Worm (Caenorhabditis elegans) whole organism, late embryonic: ENCODE measurements around the gene C34F11.5.
"Not testable (repeated sequence)": the region's sequence is repeated elsewhere in the genome, so short reads cannot be mapped to it uniquely, and the experiment has no call there.

ENCODE experiments used
- C08G9.2 ChIP-seq: sonication (generic microtip); optimal IDR thresholded peaks from 2 replicates; lab custom pipeline; 2016; ENCODE audit warnings: mild to moderate bottlenecking, missing genetic modification characterization, moderate library complexity, missing compliant biosample characterization
- C38D4.7 ChIP-seq: fragments of 200-800 bp; sonication (Bioruptor generic); optimal IDR thresholded peaks from 2 replicates; lab custom pipeline; 2018; ENCODE audit warnings: mild to moderate bottlenecking, missing genetic modification characterization, moderate library complexity, missing compliant biosample characterization
- F13H6.1 ChIP-seq: sonication (generic microtip); optimal IDR thresholded peaks from 2 replicates; lab custom pipeline; 2016; ENCODE audit warnings: missing genetic modification characterization, missing compliant biosample characterization
- K09A11.1 ChIP-seq: sonication (generic microtip); optimal IDR thresholded peaks from 2 replicates; lab custom pipeline; 2017; ENCODE audit warnings: antibody characterized with exemption, mild to moderate bottlenecking, missing genetic modification characterization, missing compliant biosample characterization; ENCODE audit not compliant: insufficient read depth
- T23F11.4 ChIP-seq: fragments of 200-800 bp; sonication (Bioruptor generic); optimal IDR thresholded peaks from 2 replicates; lab custom pipeline; 2018; ENCODE audit warnings: mild to moderate bottlenecking, missing genetic modification characterization, missing compliant biosample characterization
- Y22D7AL.16 ChIP-seq: sonication (generic microtip); optimal IDR thresholded peaks from 2 replicates; lab custom pipeline; 2016; ENCODE audit warnings: missing genetic modification characterization, missing compliant biosample characterization
- ahr-1 ChIP-seq: sonication (generic microtip); optimal IDR thresholded peaks from 2 replicates; lab custom pipeline; 2016; ENCODE audit warnings: missing genetic modification characterization, missing compliant biosample characterization
- ama-1 ChIP-seq: fragments of 150-350 bp; optimal IDR thresholded peaks from 2 replicates; lab custom pipeline; 2014
- ceh-18 ChIP-seq: sonication (generic microtip); optimal IDR thresholded peaks from 2 replicates; lab custom pipeline; 2016; ENCODE audit warnings: missing genetic modification characterization, missing compliant biosample characterization
- ceh-2 ChIP-seq: sonication (generic microtip); optimal IDR thresholded peaks from 2 replicates; lab custom pipeline; 2016; ENCODE audit warnings: missing genotype, missing genetic modification characterization, missing compliant biosample characterization
- ceh-30 ChIP-seq: fragments of 150-350 bp; optimal IDR thresholded peaks from 2 replicates; lab custom pipeline; 2014; ENCODE audit warnings: missing biosample characterization, missing genetic modification characterization
- ceh-31 ChIP-seq: sonication (generic microtip); optimal IDR thresholded peaks from 2 replicates; lab custom pipeline; 2016; ENCODE audit warnings: missing genetic modification characterization, missing compliant biosample characterization
- ceh-34 ChIP-seq: sonication (generic microtip); optimal IDR thresholded peaks from 2 replicates; lab custom pipeline; 2016; ENCODE audit warnings: mild to moderate bottlenecking, missing genetic modification characterization, missing compliant biosample characterization
- ceh-48 ChIP-seq: sonication (generic microtip); optimal IDR thresholded peaks from 2 replicates; lab custom pipeline; 2016; ENCODE audit warnings: missing genetic modification characterization, inconsistent platforms, missing compliant biosample characterization
- ceh-6 ChIP-seq: fragments of 200-800 bp; sonication (Bioruptor generic); optimal IDR thresholded peaks from 2 replicates; lab custom pipeline; 2018; ENCODE audit warnings: mild to moderate bottlenecking, missing genetic modification characterization, missing compliant biosample characterization
- dmd-4 ChIP-seq: sonication (generic microtip); optimal IDR thresholded peaks from 2 replicates; lab custom pipeline; 2016; ENCODE audit warnings: borderline replicate concordance, missing genetic modification characterization, missing compliant biosample characterization
- elt-2 ChIP-seq: sonication (generic microtip); optimal IDR thresholded peaks from 2 replicates; lab custom pipeline; 2016; ENCODE audit warnings: missing genetic modification reagents, missing genetic modification characterization, missing compliant biosample characterization
- ets-4 ChIP-seq: sonication (generic microtip); optimal IDR thresholded peaks from 2 replicates; lab custom pipeline; 2016; ENCODE audit warnings: missing genetic modification characterization, missing compliant biosample characterization
- eyg-1 ChIP-seq: sonication (generic microtip); optimal IDR thresholded peaks from 2 replicates; lab custom pipeline; 2016; ENCODE audit warnings: missing genotype, missing genetic modification characterization, missing compliant biosample characterization
- fkh-10 ChIP-seq: fragments of 150-350 bp; optimal IDR thresholded peaks from 2 replicates; lab custom pipeline; 2014; ENCODE audit warnings: missing biosample characterization, missing genetic modification reagents, missing genetic modification characterization
- fkh-6 ChIP-seq: sonication (generic microtip); optimal IDR thresholded peaks from 2 replicates; lab custom pipeline; 2016; ENCODE audit warnings: missing genetic modification characterization, missing compliant biosample characterization
- hlh-30 ChIP-seq: sonication (generic microtip); optimal IDR thresholded peaks from 2 replicates; lab custom pipeline; 2017; ENCODE audit warnings: antibody characterized with exemption, missing genetic modification characterization, missing compliant biosample characterization; ENCODE audit not compliant: insufficient read depth
- hlh-6 ChIP-seq: sonication (generic microtip); optimal IDR thresholded peaks from 2 replicates; lab custom pipeline; 2016; ENCODE audit warnings: missing genotype, missing genetic modification characterization, missing compliant biosample characterization
- lim-6 ChIP-seq: sonication (generic microtip); optimal IDR thresholded peaks from 2 replicates; lab custom pipeline; 2016; ENCODE audit warnings: missing genetic modification characterization, missing compliant biosample characterization
- madf-2 ChIP-seq: sonication (generic microtip); optimal IDR thresholded peaks from 2 replicates; lab custom pipeline; 2017; ENCODE audit warnings: missing genetic modification characterization, missing compliant biosample characterization
- nfya-1 ChIP-seq: sonication (generic microtip); optimal IDR thresholded peaks from 2 replicates; lab custom pipeline; 2017; ENCODE audit warnings: missing genetic modification characterization, mild to moderate bottlenecking, missing compliant biosample characterization, antibody characterized with exemption, moderate library complexity
- npax-4 ChIP-seq: sonication (generic microtip); optimal IDR thresholded peaks from 2 replicates; lab custom pipeline; 2016; ENCODE audit warnings: missing genetic modification characterization, missing compliant biosample characterization
- pag-3 ChIP-seq: sonication (generic microtip); optimal IDR thresholded peaks from 2 replicates; lab custom pipeline; 2016; ENCODE audit warnings: missing compliant biosample characterization, missing genetic modification characterization, borderline replicate concordance
- pat-9 ChIP-seq: fragments of 200-800 bp; sonication (Bioruptor generic); optimal IDR thresholded peaks from 2 replicates; lab custom pipeline; 2018; ENCODE audit warnings: mild to moderate bottlenecking, missing genetic modification characterization, moderate library complexity, missing compliant biosample characterization
- pax-1 ChIP-seq: fragments of 150-350 bp; optimal IDR thresholded peaks from 2 replicates; lab custom pipeline; 2014; ENCODE audit warnings: missing biosample characterization, missing genetic modification characterization
- pha-2 ChIP-seq: sonication (generic microtip); optimal IDR thresholded peaks from 2 replicates; lab custom pipeline; 2017; ENCODE audit warnings: mild to moderate bottlenecking, missing genetic modification characterization, missing compliant biosample characterization
- pros-1 ChIP-seq: fragments of 150-350 bp; optimal IDR thresholded peaks from 2 replicates; lab custom pipeline; 2014; ENCODE audit warnings: missing biosample characterization, missing genetic modification reagents, missing genetic modification characterization
- rnt-1 ChIP-seq: sonication (generic microtip); optimal IDR thresholded peaks from 2 replicates; lab custom pipeline; 2016; ENCODE audit warnings: missing genetic modification characterization, missing compliant biosample characterization
- sdc-2 ChIP-seq: sonication (generic microtip); optimal IDR thresholded peaks from 2 replicates; lab custom pipeline; 2016; ENCODE audit warnings: missing genotype, missing genetic modification characterization, missing compliant biosample characterization
- sox-4 ChIP-seq: sonication (generic microtip); optimal IDR thresholded peaks from 2 replicates; lab custom pipeline; 2017; ENCODE audit warnings: mild to moderate bottlenecking, missing genetic modification characterization, inconsistent platforms, missing compliant biosample characterization
- syd-9 ChIP-seq: sonication (generic microtip); optimal IDR thresholded peaks from 2 replicates; lab custom pipeline; 2016; ENCODE audit warnings: mild to moderate bottlenecking, missing genetic modification characterization, moderate library complexity, missing compliant biosample characterization
- tbx-7 ChIP-seq: sonication (generic microtip); optimal IDR thresholded peaks from 2 replicates; lab custom pipeline; 2016; ENCODE audit warnings: missing genotype, missing genetic modification characterization, missing compliant biosample characterization
- unc-3 ChIP-seq, 2 experiments: fragments of 200-800 bp in 1 of 2; sonication (Bioruptor generic) in 1 of 2; sonication (generic microtip) in 1 of 2; conservative IDR thresholded peaks in 1 of 2; optimal IDR thresholded peaks in 1 of 2; 2 replicates each; pipeline versions ENCODE4 v1.3.6 to Lab custom; 2016 to 2022; ENCODE audit warnings: missing compliant biosample characterization in 2 of 2, missing genetic modification characterization in 2 of 2, missing genetic modification reagents in 1 of 2
- unc-42 ChIP-seq: sonication (generic microtip); optimal IDR thresholded peaks from 2 replicates; lab custom pipeline; 2016; ENCODE audit warnings: missing genotype, missing genetic modification characterization, missing compliant biosample characterization
- unc-86 ChIP-seq: sonication (generic microtip); optimal IDR thresholded peaks from 2 replicates; lab custom pipeline; 2016; ENCODE audit warnings: missing genetic modification characterization, missing compliant biosample characterization
- zip-5 ChIP-seq: sonication (generic microtip); optimal IDR thresholded peaks from 2 replicates; lab custom pipeline; 2016; ENCODE audit warnings: missing genetic modification characterization, missing compliant biosample characterization

C34F11.5 gene

ce11 chrII:5156983-5157382 is 38.6 kb upstream of the C34F11.5 start, which contains the start of gene msp-45:
Gene msp-45, minus strand, starts transcription at chrII:5157083.
- TF ChIP-seq fkh-6, result no peak
- TF ChIP-seq pax-1 (tag; lab: Kevin White, UChicago), result no peak
- no peak for TF ChIP-seq ceh-30 (tag; lab: Kevin White, UChicago)
- no peak for TF ChIP-seq ceh-6 (GFP tag; lab: Kevin White, UChicago)
- no peak for TF ChIP-seq rnt-1 (tag; lab: Kevin White, UChicago)
- TF ChIP-seq pros-1 (tag; lab: Kevin White, UChicago), result no peak
- TF ChIP-seq ama-1, result no peak
- TF ChIP-seq lim-6 (tag; lab: Kevin White, UChicago), result no peak
- no peak for TF ChIP-seq ceh-2 (tag; lab: Kevin White, UChicago)
- no peak for TF ChIP-seq syd-9
- TF ChIP-seq fkh-10 (GFP tag; lab: Kevin White, UChicago), result no peak
- no peak for TF ChIP-seq unc-86 (tag; lab: Kevin White, UChicago)
- no peak for TF ChIP-seq ceh-48 (tag; lab: Kevin White, UChicago)
- TF ChIP-seq T23F11.4 (GFP tag; lab: Kevin White, UChicago), result no peak
- no peak for TF ChIP-seq pat-9
- no peak for TF ChIP-seq ceh-34 (tag; lab: Kevin White, UChicago)
- TF ChIP-seq K09A11.1, result no peak
- TF ChIP-seq unc-42 (tag; lab: Kevin White, UChicago), result no peak
- no peak for TF ChIP-seq pag-3 (tag; lab: Kevin White, UChicago)
- TF ChIP-seq pha-2 (tag; lab: Kevin White, UChicago), result no peak

- TF ChIP-seq Y22D7AL.16 (tag; lab: Kevin White, UChicago) (no peak), unc-42 (tag; lab: Kevin White, UChicago) (no peak), T23F11.4 (GFP tag; lab: Kevin White, UChicago) (no peak), pha-2 (tag; lab: Kevin White, UChicago) (no peak), unc-3 (GFP tag; conservative IDR thresholded peaks at IDR 0.05; lab: Robert Waterston, UW) (no peak), unc-3 (tag; optimal IDR thresholded peaks at IDR 0.05; lab: Kevin White, UChicago) (no peak), hlh-30 (tag; lab: Kevin White, UChicago) (no peak), ama-1 (no peak), zip-5 (tag; lab: Kevin White, UChicago) (no peak), tbx-7 (tag; lab: Kevin White, UChicago) (no peak), dmd-4 (no peak), C38D4.7 (GFP tag; lab: Kevin White, UChicago) (no peak)
Measured at ce11 chrII:5157525-5157924, 38.1 kb upstream of the C34F11.5 start, which contains the start of gene srb-13. Gene srb-13, minus strand, starts transcription at chrII:5157625.

- TF ChIP-seq rnt-1 (tag; lab: Kevin White, UChicago); K09A11.1; syd-9: not testable (repeated sequence)
Measured at ce11 chrII:5158774-5159173, 36.8 kb upstream of the C34F11.5 start, which contains the start of gene F58A6.9. Gene F58A6.9, minus strand, starts transcription at chrII:5158874.

ce11 chrII:5161102-5161501 is 34.5 kb upstream of the C34F11.5 start, which contains the start of gene C27D6.11:
Gene C27D6.11, minus strand, starts transcription at chrII:5161202.
- TF ChIP-seq ceh-2 (tag; lab: Kevin White, UChicago), result no peak
- no peak for TF ChIP-seq unc-86 (tag; lab: Kevin White, UChicago)
- no peak for TF ChIP-seq hlh-6 (tag; lab: Kevin White, UChicago)
- no peak for TF ChIP-seq sox-4 (tag; lab: Kevin White, UChicago)
- no peak for TF ChIP-seq elt-2 (tag; lab: Kevin White, UChicago)
- TF ChIP-seq, all 69 proteins: peak for 0

ce11 chrII:5163283-5163682 is 32.3 kb upstream of the C34F11.5 start, which contains the start of gene srb-5:
Gene srb-5, minus strand, starts transcription at chrII:5163383.
- TF ChIP-seq elt-2 (tag; lab: Kevin White, UChicago) (no peak), eyg-1 (no peak), ets-4 (tag; lab: Kevin White, UChicago) (no peak), nfya-1 (tag; lab: Kevin White, UChicago) (no peak), sdc-2 (tag; lab: Kevin White, UChicago) (no peak), npax-4 (no peak), F13H6.1 (tag; lab: Kevin White, UChicago) (no peak), fkh-10 (GFP tag; lab: Kevin White, UChicago) (no peak), ahr-1 (tag; lab: Kevin White, UChicago) (no peak), ceh-31 (tag; lab: Kevin White, UChicago) (no peak), fkh-6 (no peak), ceh-18 (tag; lab: Kevin White, UChicago) (no peak), C08G9.2 (tag; lab: Kevin White, UChicago) (no peak), madf-2 (no peak)
